Worm (Caenorhabditis elegans): Measurements from ENCODE around the gene K10C2.12.

DNA sequence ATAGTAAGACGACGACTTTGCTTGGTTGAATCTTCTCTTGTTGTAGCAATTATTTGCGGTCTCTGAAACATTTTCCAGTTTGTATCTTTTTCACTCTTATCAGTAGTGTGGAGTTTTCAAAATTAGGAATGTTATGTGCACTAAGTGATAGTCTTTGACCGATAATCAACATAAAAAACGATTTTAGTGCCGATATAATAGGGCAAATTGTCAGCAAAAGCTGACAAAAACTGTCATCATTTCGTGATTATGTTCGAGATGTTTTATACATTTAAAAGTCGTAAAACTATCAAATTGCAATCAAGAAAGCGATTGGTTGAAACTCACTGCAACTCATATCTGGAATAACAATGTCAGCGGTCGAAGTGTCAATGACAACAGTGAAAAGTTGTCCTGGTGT, 24.7 kb upstream of the K10C2.12 start:
- TF ChIP-seq fos-1 (tag; optimal IDR thresholded peaks at IDR 0.05) (peak; percentile 46), snpc-4 (tag; optimal IDR thresholded peaks at IDR 0.05) (no peak)

Data from whole organism, L2 larva.